Fruit fly (Drosophila melanogaster) whole organism: ENCODE data around the gene strat.

Experiments used
- CG8478 ChIP-seq: fragments of >200 bp; optimal IDR thresholded peaks from 2 replicates; lab custom pipeline; 2018; ENCODE audit warnings: inconsistent platforms
- Dll ChIP-seq: fragments of >200 bp; optimal IDR thresholded peaks from 2 replicates; lab custom pipeline; 2017
- EcR ChIP-seq, 2 experiments: fragments of >200 bp; optimal IDR thresholded peaks; 2 replicates each; lab custom pipeline; 2017; ENCODE audit warnings: missing biosample characterization in 2 of 2, missing genetic modification characterization in 2 of 2, missing genetic modification reagents in 2 of 2
- pan ChIP-seq: fragments of >200 bp; optimal IDR thresholded peaks from 2 replicates; lab custom pipeline; 2017
- psq ChIP-seq: fragments of >200 bp; optimal IDR thresholded peaks from 2 replicates; lab custom pipeline; 2017
- usp ChIP-seq: fragments of >200 bp; optimal IDR thresholded peaks from 2 replicates; lab custom pipeline; 2017; ENCODE audit warnings: missing biosample characterization, missing genetic modification characterization, mixed read lengths

The strat gene

dm6 chr2L:8327783-8328327 is 7.7 kb downstream of the strat start:
- TF ChIP-seq Dll = no peak
- no peak for TF ChIP-seq usp (GFP tag; lab: Kevin White, UChicago)
- TF ChIP-seq EcR (GFP tag; optimal IDR thresholded peaks at IDR 0.05; lab: Kevin White, UChicago) = no peak
- no peak for TF ChIP-seq psq (lab: Kevin White, UChicago)

dm6 chr2L:8328526-8329097 is 8.5 kb downstream of the strat start:
- no peak for TF ChIP-seq Dll
- TF ChIP-seq CG8478 (lab: Kevin White, UChicago) = no peak
- TF ChIP-seq EcR (GFP tag; optimal IDR thresholded peaks at IDR 0.05; lab: Kevin White, UChicago) = no peak
- TF ChIP-seq psq (lab: Kevin White, UChicago) = no peak
- TF ChIP-seq usp (GFP tag; lab: Kevin White, UChicago) = no peak
- no peak for TF ChIP-seq pan (lab: Kevin White, UChicago)

dm6 chr2L:8333185-8333584 is 13.1 kb downstream of the strat start:
- TF ChIP-seq pan (lab: Kevin White, UChicago) = no peak
- no peak for TF ChIP-seq psq (lab: Kevin White, UChicago)
- no peak for TF ChIP-seq usp (GFP tag; lab: Kevin White, UChicago)
- TF ChIP-seq EcR (GFP tag; optimal IDR thresholded peaks at IDR 0.05; lab: Kevin White, UChicago) = no peak
- no peak for TF ChIP-seq Dll
- TF ChIP-seq CG8478 (lab: Kevin White, UChicago) = no peak

dm6 chr2L:8333624-8334023 is 13.5 kb downstream of the strat start:
- TF ChIP-seq usp (GFP tag; lab: Kevin White, UChicago) (no peak), Dll (no peak), EcR (GFP tag; optimal IDR thresholded peaks at IDR 0.05; lab: Kevin White, UChicago) (no peak)

dm6 chr2L:8334705-8335104 is 14.6 kb downstream of the strat start:
- TF ChIP-seq pan (lab: Kevin White, UChicago) (no peak), EcR (GFP tag; optimal IDR thresholded peaks at IDR 0.05; lab: Kevin White, UChicago) (no peak), psq (lab: Kevin White, UChicago) (no peak), CG8478 (lab: Kevin White, UChicago) (no peak), usp (GFP tag; lab: Kevin White, UChicago) (no peak), Dll (no peak)

dm6 chr2L:8338039-8338438 is 17.9 kb downstream of the strat start, which contains the start of gene witty:
Gene witty (plus strand): TSS chr2L:8338287.
- TF ChIP-seq pan (lab: Kevin White, UChicago) = no peak
- TF ChIP-seq psq (lab: Kevin White, UChicago) = no peak
- TF ChIP-seq EcR (GFP tag; optimal IDR thresholded peaks at IDR 0.05; lab: Kevin White, UChicago) = no peak
- no peak for TF ChIP-seq Dll
- TF ChIP-seq usp (GFP tag; lab: Kevin White, UChicago) = no peak
- TF ChIP-seq CG8478 (lab: Kevin White, UChicago) = no peak

dm6 chr2L:8339751-8340349 is 19.7 kb downstream of the strat start:
- no peak for TF ChIP-seq EcR (GFP tag; optimal IDR thresholded peaks at IDR 0.05; lab: Kevin White, UChicago)

dm6 chr2L:8342395-8342794 is 22.3 kb downstream of the strat start, which contains the start of gene CG14273:
Gene CG14273 (plus strand): TSS chr2L:8342695.
- TF ChIP-seq EcR (GFP tag; optimal IDR thresholded peaks at IDR 0.05; lab: Kevin White, UChicago) (no peak), psq (lab: Kevin White, UChicago) (no peak), CG8478 (lab: Kevin White, UChicago) (no peak), pan (lab: Kevin White, UChicago) (no peak), usp (GFP tag; lab: Kevin White, UChicago) (no peak), Dll (no peak)

- TF ChIP-seq Dll = no peak
- TF ChIP-seq CG8478 (lab: Kevin White, UChicago) = no peak
- TF ChIP-seq psq (lab: Kevin White, UChicago) = no peak
- no peak for TF ChIP-seq usp (GFP tag; lab: Kevin White, UChicago)
- TF ChIP-seq pan (lab: Kevin White, UChicago) = no peak
- TF ChIP-seq EcR (GFP tag; optimal IDR thresholded peaks at IDR 0.05; lab: Kevin White, UChicago) = no peak
Observed at dm6 chr2L:8344536-8344935, 24.4 kb downstream of the strat start.

- TF ChIP-seq Dll = no peak
Observed at dm6 chr2L:8346260-8346659, 26.1 kb downstream of the strat start, which contains the start of gene CG7778. Gene CG7778 (plus strand): TSS chr2L:8346620.

- TF ChIP-seq usp (GFP tag; lab: Kevin White, UChicago) = no peak
- no peak for TF ChIP-seq CG8478 (lab: Kevin White, UChicago)
- TF ChIP-seq EcR (GFP tag; optimal IDR thresholded peaks at IDR 0.05; lab: Kevin White, UChicago) = no peak
- no peak for TF ChIP-seq Dll
- no peak for TF ChIP-seq psq (lab: Kevin White, UChicago)
- no peak for TF ChIP-seq pan (lab: Kevin White, UChicago)
Observed at dm6 chr2L:8350560-8351171, 30.5 kb downstream of the strat start.

- TF ChIP-seq EcR (GFP tag; optimal IDR thresholded peaks at IDR 0.05; lab: Kevin White, UChicago) = no peak
- TF ChIP-seq pan (lab: Kevin White, UChicago) = no peak
- no peak for TF ChIP-seq Dll
- no peak for TF ChIP-seq psq (lab: Kevin White, UChicago)
- TF ChIP-seq usp (GFP tag; lab: Kevin White, UChicago) = no peak
- no peak for TF ChIP-seq CG8478 (lab: Kevin White, UChicago)
Observed at dm6 chr2L:8351333-8351732, 31.2 kb downstream of the strat start.
